Worm (Caenorhabditis elegans) whole organism, early embryonic: ENCODE results near the gene ugt-64.

ENCODE experiments used
- F13C5.2 ChIP-seq: sonication (generic microtip); optimal IDR thresholded peaks from 2 replicates; lab custom pipeline; 2017; ENCODE audit warnings: mild to moderate bottlenecking, missing genetic modification characterization, inconsistent platforms, missing compliant biosample characterization
- ama-1 ChIP-seq: fragments of 150-350 bp; optimal IDR thresholded peaks from 2 replicates; lab custom pipeline; 2014
- ceh-13 ChIP-seq: fragments of 200-800 bp; sonication (Bioruptor generic); optimal IDR thresholded peaks from 2 replicates; lab custom pipeline; 2018; ENCODE audit warnings: mild to moderate bottlenecking, missing genetic modification characterization, missing compliant biosample characterization
- hmbx-1 ChIP-seq: sonication (generic microtip); optimal IDR thresholded peaks from 2 replicates; lab custom pipeline; 2016; ENCODE audit warnings: mild to moderate bottlenecking, missing genetic modification characterization, missing compliant biosample characterization
- hmg-4 ChIP-seq: fragments of 200-800 bp; sonication (Bioruptor generic); optimal IDR thresholded peaks from 2 replicates; lab custom pipeline; 2018; ENCODE audit warnings: mild to moderate bottlenecking, missing genetic modification characterization, missing compliant biosample characterization
- tbx-11 ChIP-seq: fragments of 200-800 bp; sonication (Bioruptor generic); IDR thresholded peaks from 2 replicates; pipeline ENCODE4 v1.3.6; 2022; ENCODE audit warnings: missing genetic modification characterization, missing compliant biosample characterization
- tra-4 ChIP-seq: sonication (generic microtip); optimal IDR thresholded peaks from 2 replicates; lab custom pipeline; 2017; ENCODE audit warnings: missing genetic modification characterization, missing compliant biosample characterization

DNA sequence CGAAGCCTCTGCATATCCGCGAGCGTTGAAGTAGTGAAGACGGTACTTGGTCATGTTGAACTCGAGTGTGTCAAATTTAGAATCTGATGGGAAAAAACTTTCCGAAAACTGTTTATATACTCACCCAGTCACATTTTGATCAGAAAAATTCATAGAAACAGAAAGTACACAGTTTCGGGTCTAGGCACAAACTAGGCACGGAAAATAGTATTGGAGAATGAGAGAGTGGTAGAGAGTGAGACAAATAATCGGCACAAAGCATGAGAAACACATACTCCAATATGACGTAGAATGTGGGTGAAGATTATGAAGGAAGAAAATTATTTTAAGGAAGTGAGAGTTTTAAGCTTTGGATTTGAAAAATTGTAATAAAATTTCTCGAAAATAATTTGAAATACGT is 37.7 kb downstream of the ugt-64 start, which contains the start of gene gst-33:
- TF ChIP-seq tra-4 (tag; lab: Kevin White, UChicago) (no peak), F13C5.2 (tag; lab: Kevin White, UChicago) (no peak), ceh-13 (GFP tag; lab: Kevin White, UChicago) (no peak), hmbx-1 (tag; lab: Kevin White, UChicago) (no peak), ama-1 (lab: Kevin White, UChicago) (no peak), hmg-4 (GFP tag; lab: Kevin White, UChicago) (no peak), tbx-11 (GFP tag; lab: Robert Waterston, UW) (no peak)
